Worm (Caenorhabditis elegans) whole organism, late embryonic: Measurements from ENCODE around the gene D1005.2.
"Not testable (repeated sequence)": the region's sequence is repeated elsewhere in the genome, so short reads cannot be mapped to it uniquely, and the experiment has no call there.

Source experiments
- lin-11 ChIP-seq: fragments of 200-800 bp; sonication (Bioruptor generic); optimal IDR thresholded peaks from 2 replicates; lab custom pipeline; 2018; ENCODE audit warnings: mild to moderate bottlenecking, missing genetic modification characterization, missing compliant biosample characterization
- unc-86 ChIP-seq: sonication (generic microtip); optimal IDR thresholded peaks from 2 replicates; lab custom pipeline; 2016; ENCODE audit warnings: missing genetic modification characterization, missing compliant biosample characterization

DNA sequence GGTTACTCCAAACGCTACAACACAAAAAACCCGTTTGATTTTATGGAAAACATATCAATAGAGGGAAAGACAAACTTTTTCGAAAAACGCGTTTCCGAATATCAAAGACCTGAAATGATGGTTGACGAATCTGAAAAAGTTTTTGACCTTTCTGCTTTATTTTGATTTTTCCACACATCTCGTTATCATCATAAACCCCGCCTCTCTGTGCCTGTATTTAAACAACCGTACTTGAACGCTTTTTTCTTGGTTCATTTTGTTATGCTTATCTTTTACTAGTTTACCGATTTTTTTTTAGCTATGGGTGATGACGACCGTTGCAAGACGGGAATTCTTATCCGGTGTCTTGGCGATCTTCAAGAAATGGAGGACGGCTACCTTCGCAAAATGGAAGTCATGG is 28.1 kb upstream of the D1005.2 start, which contains the start of gene F19G12.1:
- not testable (repeated sequence) for TF ChIP-seq lin-11 (tag; lab: Kevin White, UChicago); unc-86
